Fruit fly (Drosophila melanogaster) whole organism, embryonic: Measurements from ENCODE around the gene CG31213.

Experiments
- CG13287 ChIP-seq: fragments of 200-800 bp; sonication (Bioruptor generic); IDR thresholded peaks from 2 replicates; pipeline ENCODE4 v1.3.6; 2022; ENCODE audit warnings: missing biosample characterization, missing genetic modification characterization; ENCODE audit not compliant: partially characterized antibody
- CG30020 ChIP-seq: fragments of 200-800 bp; optimal IDR thresholded peaks from 2 replicates; lab custom pipeline; 2019; ENCODE audit warnings: missing biosample characterization, mild to moderate bottlenecking, missing genetic modification characterization, moderate library complexity
- CG4730 ChIP-seq: fragments of 200-800 bp; sonication (Bioruptor generic); IDR thresholded peaks from 2 replicates; pipeline ENCODE4 v1.3.6; 2022; ENCODE audit warnings: missing biosample characterization, missing genetic modification characterization
- Doc3 ChIP-seq: fragments of 200-800 bp; sonication (Bioruptor generic); IDR thresholded peaks from 3 replicates; pipeline ENCODE4 v1.3.6; 2022; ENCODE audit warnings: missing biosample characterization, missing genetic modification characterization; ENCODE audit not compliant: partially characterized antibody
- Dp ChIP-seq: fragments of 200-800 bp; sonication (Bioruptor generic); optimal IDR thresholded peaks from 2 replicates; lab custom pipeline; 2018; ENCODE audit warnings: missing biosample characterization, mild to moderate bottlenecking, missing genetic modification characterization, moderate library complexity
- Ets97D ChIP-seq: fragments of 200-800 bp; sonication (Bioruptor generic); optimal IDR thresholded peaks from 3 replicates; lab custom pipeline; 2016; ENCODE audit warnings: missing biosample characterization, missing genetic modification characterization
- MBD-R2 ChIP-seq: fragments of 200-800 bp; sonication (Bioruptor generic); IDR thresholded peaks from 2 replicates; pipeline ENCODE4 v1.3.6; 2022; ENCODE audit warnings: missing biosample characterization, missing genetic modification characterization
- MTF-1 ChIP-seq: fragments of 200-800 bp; sonication (Bioruptor generic); optimal IDR thresholded peaks from 2 replicates; lab custom pipeline; 2018; ENCODE audit warnings: missing biosample characterization, mild to moderate bottlenecking, missing genetic modification characterization, borderline replicate concordance
- Med ChIP-seq: fragments of 200-800 bp; sonication (Bioruptor generic); peaks from one replicate; lab custom pipeline; 2016; ENCODE audit warnings: missing biosample characterization, missing genetic modification characterization, mild to moderate bottlenecking, inconsistent platforms, moderate library complexity
- Myb ChIP-seq: fragments of 200-800 bp; sonication (Bioruptor generic); optimal IDR thresholded peaks from 2 replicates; lab custom pipeline; 2016; ENCODE audit warnings: missing biosample characterization, missing genetic modification characterization
- Scr ChIP-seq: fragments of 200-800 bp; sonication (Bioruptor generic); IDR thresholded peaks from 2 replicates; pipeline ENCODE4 v1.3.6; 2022; ENCODE audit warnings: missing biosample characterization, missing genetic modification characterization; ENCODE audit not compliant: partially characterized antibody
- Sin3A ChIP-seq: fragments of >200 bp; optimal IDR thresholded peaks from 2 replicates; lab custom pipeline; 2018
- Sry-δ ChIP-seq: fragments of 200-800 bp; sonication (Bioruptor generic); optimal IDR thresholded peaks from 2 replicates; lab custom pipeline; 2016; ENCODE audit warnings: missing biosample characterization, missing genetic modification characterization
- ap ChIP-seq: fragments of 200-800 bp; sonication (Bioruptor generic); IDR thresholded peaks from 2 replicates; pipeline ENCODE4 v1.3.6; 2022; ENCODE audit warnings: missing biosample characterization, missing genetic modification characterization
- bab2 ChIP-seq: fragments of 200-800 bp; sonication (Bioruptor generic); optimal IDR thresholded peaks from 2 replicates; lab custom pipeline; 2016; ENCODE audit warnings: missing biosample characterization, missing genetic modification characterization
- grau ChIP-seq: fragments of 200-800 bp; optimal IDR thresholded peaks from 3 replicates; lab custom pipeline; 2019; ENCODE audit warnings: missing biosample characterization, mild to moderate bottlenecking, missing genetic modification characterization, moderate library complexity
- pho ChIP-seq: fragments of 200-800 bp; sonication (Bioruptor generic); optimal IDR thresholded peaks from 2 replicates; lab custom pipeline; 2016; ENCODE audit warnings: missing biosample characterization, missing genetic modification characterization
- ssp ChIP-seq: fragments of 200-800 bp; sonication (Bioruptor generic); IDR thresholded peaks from 2 replicates; pipeline ENCODE4 v1.3.6; 2022; ENCODE audit warnings: missing biosample characterization, missing genetic modification characterization
- unc-4 ChIP-seq: fragments of 200-800 bp; sonication (Bioruptor generic); IDR thresholded peaks from 2 replicates; pipeline ENCODE4 v1.3.6; 2022; ENCODE audit warnings: missing biosample characterization, missing genetic modification characterization; ENCODE audit not compliant: partially characterized antibody

The CG31213 gene

dm6 chr3R:20027841-20028240 is 55.1 kb downstream of the CG31213 start, which contains the start of the genes CG4424 and CG4854 (continued):
- TF ChIP-seq Med (GFP tag; lab: Kevin White, UChicago) (peak; percentile 14), Ets97D (GFP tag; lab: Kevin White, UChicago) (peak; percentile 11), pho (GFP tag; lab: Kevin White, UChicago) (no peak), MBD-R2 (GFP tag; lab: Robert Waterston, UW) (peak; percentile 96), ap (GFP tag; lab: Robert Waterston, UW) (no peak), bab2 (GFP tag; lab: Kevin White, UChicago) (no peak), MTF-1 (GFP tag; lab: Kevin White, UChicago) (no peak), CG13287 (peak; percentile 57; the same call in 1 of the 2 replicates), CG30020 (tag; lab: Kevin White, UChicago) (peak; percentile 17), ssp (GFP tag; lab: Robert Waterston, UW) (no peak), Sin3A (lab: Kevin White, UChicago) (peak; percentile 22), grau (peak; percentile 53), Doc3 (peak; percentile 41; the same call in 1 of the 3 replicates), Dp (GFP tag; lab: Kevin White, UChicago) (peak; percentile 42), unc-4 (GFP tag; lab: Robert Waterston, UW) (peak; percentile 30; the same call in 1 of the 2 replicates), Sry-δ (GFP tag; lab: Kevin White, UChicago) (peak; percentile 29), Scr (peak; percentile 34; the same call in 1 of the 2 replicates), Myb (GFP tag; lab: Kevin White, UChicago) (peak; percentile 77), CG4730 (GFP tag; lab: Robert Waterston, UW) (no peak)
